Worm (Caenorhabditis elegans): ENCODE measurements around the gene zig-8.

- TF ChIP-seq nhr-11 (tag; optimal IDR thresholded peaks at IDR 0.05) = no peak
- TF ChIP-seq unc-39 (tag; optimal IDR thresholded peaks at IDR 0.05) = no peak
- TF ChIP-seq egl-27 (tag; optimal IDR thresholded peaks at IDR 0.05) = no peak
- TF ChIP-seq nfya-1 (tag; optimal IDR thresholded peaks at IDR 0.05; ENCODE audit: insufficient read depth) = peak; percentile 71
- TF ChIP-seq elt-3 (tag; optimal IDR thresholded peaks at IDR 0.05) = no peak
- TF ChIP-seq unc-62 (GFP tag; optimal IDR thresholded peaks at IDR 0.05) = no peak
- TF ChIP-seq fkh-10 (GFP tag; optimal IDR thresholded peaks at IDR 0.05) = no peak
- no peak for TF ChIP-seq ceh-16 (tag; optimal IDR thresholded peaks at IDR 0.05)
- TF ChIP-seq ztf-4 (tag; optimal IDR thresholded peaks at IDR 0.05) = no peak
- TF ChIP-seq lin-39 (tag; optimal IDR thresholded peaks at IDR 0.05) = no peak
- TF ChIP-seq ceh-9 (tag; optimal IDR thresholded peaks at IDR 0.05) = no peak
These were observed 57.3 kb downstream of the zig-8 start for ce11 chrIII:13176876-13177275.

Data from whole organism, L3 larva.